Fruit fly (Drosophila melanogaster) whole organism, embryonic: ENCODE results near the gene Ir93a.

ENCODE experiments used
- CG14441 ChIP-seq: fragments of 200-800 bp; sonication (Bioruptor generic); IDR thresholded peaks from 2 replicates; pipeline ENCODE4 v1.3.6; 2022; ENCODE audit warnings: missing biosample characterization, missing genetic modification characterization
- CG2199 ChIP-seq: fragments of 200-800 bp; sonication (Bioruptor generic); IDR thresholded peaks from 3 replicates; pipeline ENCODE4 v1.3.6; 2022; ENCODE audit warnings: missing biosample characterization, missing genetic modification characterization
- CG9797 ChIP-seq: fragments of 200-800 bp; sonication (Bioruptor generic); optimal IDR thresholded peaks from 3 replicates; lab custom pipeline; 2018; ENCODE audit warnings: missing biosample characterization, mild to moderate bottlenecking, missing genetic modification characterization
- Hand ChIP-seq: fragments of 200-800 bp; sonication (Bioruptor generic); optimal IDR thresholded peaks from 2 replicates; lab custom pipeline; 2017; ENCODE audit warnings: mild to moderate bottlenecking, missing biosample characterization, missing genetic modification reagents, missing genetic modification characterization
- Taf1 ChIP-seq: fragments of 200-800 bp; sonication (Bioruptor generic); IDR thresholded peaks from 2 replicates; pipeline ENCODE4 v1.3.6; 2022; ENCODE audit warnings: missing biosample characterization, missing genetic modification characterization
- lilli ChIP-seq: fragments of 200-800 bp; sonication (Bioruptor generic); optimal IDR thresholded peaks from 3 replicates; lab custom pipeline; 2016; ENCODE audit warnings: missing biosample characterization, missing genetic modification characterization
- lola ChIP-seq, 3 experiments: fragments of >200 bp in 2 of 3; fragments of 200-800 bp in 1 of 3; sonication (Bioruptor generic) in 1 of 3; optimal IDR thresholded peaks; 2 replicates each; lab custom pipeline; 2017 to 2019; ENCODE audit warnings: missing biosample characterization in 3 of 3, missing genetic modification characterization in 3 of 3, mild to moderate bottlenecking in 1 of 3, moderate library complexity in 1 of 3
- otp ChIP-seq: fragments of 200-800 bp; sonication (Bioruptor generic); IDR thresholded peaks from 3 replicates; pipeline ENCODE4, ENCODE4 v1.3.6; 2022; ENCODE audit warnings: missing biosample characterization, missing genetic modification characterization

DNA sequence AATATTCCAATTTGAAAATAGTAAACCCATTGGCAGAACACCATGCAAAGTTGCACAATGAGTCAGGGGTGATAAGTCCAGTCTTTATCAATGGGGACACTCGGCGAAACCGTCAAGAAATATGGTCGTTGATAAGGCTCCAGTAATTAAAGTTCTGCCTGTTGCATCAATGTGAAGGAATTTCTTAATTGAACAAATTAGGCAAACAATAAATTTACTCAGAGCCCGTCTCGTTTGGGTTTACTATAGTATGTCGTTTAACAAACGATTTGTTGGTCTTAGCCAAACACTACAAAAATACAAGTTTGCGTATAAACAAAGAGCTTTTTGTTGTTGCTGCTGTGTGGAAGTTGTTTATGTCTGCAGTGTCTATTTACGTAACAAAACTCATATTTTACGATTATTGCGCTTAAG is 25.0 kb downstream of the Ir93a start:
- no peak for TF ChIP-seq Hand (GFP tag; lab: Kevin White, UChicago)
- TF ChIP-seq CG9797 (GFP tag; lab: Kevin White, UChicago) = no peak
- TF ChIP-seq otp = 0 out of 3 replicates have a peak, but pooled peaks have one; percentile 23
- no peak for TF ChIP-seq CG2199
- no peak for TF ChIP-seq Taf1 (GFP tag; lab: Robert Waterston, UW)
- TF ChIP-seq CG14441 (GFP tag; lab: Robert Waterston, UW) = no peak
- TF ChIP-seq lola (GFP tag; optimal IDR thresholded peaks at IDR 0.05; lab: Kevin White, UChicago) = no peak
- no peak for TF ChIP-seq lilli (GFP tag; lab: Kevin White, UChicago)
